Worm (Caenorhabditis elegans) whole organism, young adult: Measurements from ENCODE around the gene atg-10.
A peak's percentile ranks its signal among the peaks of the same experiment; 100 is the strongest.

Experiments
- B0019.2 ChIP-seq: fragments of 200-800 bp; sonication (Bioruptor generic); conservative IDR thresholded peaks from 2 replicates; pipeline ENCODE4 v1.3.6; 2022; ENCODE audit warnings: missing genetic modification reagents, missing genetic modification characterization, missing compliant biosample characterization
- C17E4.6 ChIP-seq: fragments of 200-800 bp; sonication (Bioruptor generic); IDR thresholded peaks from 2 replicates; pipeline ENCODE4 v1.3.6; 2022; ENCODE audit warnings: missing genetic modification reagents, missing genetic modification characterization, missing compliant biosample characterization
- D2030.7 ChIP-seq: fragments of 200-800 bp; sonication (Bioruptor generic); IDR thresholded peaks from 2 replicates; pipeline ENCODE4 v1.3.6; 2022; ENCODE audit warnings: missing genetic modification reagents, missing genetic modification characterization, missing compliant biosample characterization
- F33H1.4 ChIP-seq: fragments of 200-800 bp; sonication (Bioruptor generic); IDR thresholded peaks from 2 replicates; pipeline ENCODE4 v1.3.6; 2022; ENCODE audit warnings: missing genetic modification reagents, missing genetic modification characterization, missing compliant biosample characterization
- F57A8.1 ChIP-seq: fragments of 200-800 bp; sonication (Bioruptor generic); optimal IDR thresholded peaks from 2 replicates; lab custom pipeline; 2018; ENCODE audit warnings: mild to moderate bottlenecking, missing genetic modification characterization, moderate library complexity, missing compliant biosample characterization
- akir-1 ChIP-seq: fragments of 200-800 bp; sonication (Bioruptor generic); optimal IDR thresholded peaks from 2 replicates; lab custom pipeline; 2018; ENCODE audit warnings: mild to moderate bottlenecking, missing genetic modification characterization, moderate library complexity, missing compliant biosample characterization
- ama-1 ChIP-seq, 3 experiments: fragments of 150-350 bp in 1 of 3; sonication (generic microtip) in 2 of 3; optimal IDR thresholded peaks; 2 replicates each; lab custom pipeline; 2014 to 2018; ENCODE audit warnings: missing biosample characterization in 2 of 3, missing genetic modification characterization in 2 of 3, missing genetic modification reagents in 2 of 3
- aptf-2 ChIP-seq: fragments of 200-800 bp; sonication (Bioruptor generic); conservative IDR thresholded peaks from 2 replicates; pipeline ENCODE4 v1.3.6; 2022; ENCODE audit warnings: missing genetic modification reagents, missing genetic modification characterization, missing compliant biosample characterization
- atf-7 ChIP-seq: sonication (generic microtip); optimal IDR thresholded peaks from 2 replicates; lab custom pipeline; 2017; ENCODE audit warnings: mild to moderate bottlenecking, missing genetic modification characterization, missing compliant biosample characterization
- athp-1 ChIP-seq: sonication (generic microtip); optimal IDR thresholded peaks from 2 replicates; lab custom pipeline; 2017; ENCODE audit warnings: mild to moderate bottlenecking, missing genetic modification characterization, missing compliant biosample characterization
- bed-2 ChIP-seq: fragments of 200-800 bp; sonication (Bioruptor generic); IDR thresholded peaks from 2 replicates; pipeline ENCODE4 v1.3.6; 2022; ENCODE audit warnings: missing genetic modification reagents, missing genetic modification characterization, missing compliant biosample characterization
- ccch-3 ChIP-seq: fragments of 200-800 bp; sonication (Bioruptor generic); optimal IDR thresholded peaks from 2 replicates; lab custom pipeline; 2018; ENCODE audit warnings: mild to moderate bottlenecking, missing genetic modification characterization, missing compliant biosample characterization
- ceh-100 ChIP-seq: fragments of 200-800 bp; sonication (Bioruptor generic); IDR thresholded peaks from 2 replicates; pipeline ENCODE4 v1.3.6; 2022; ENCODE audit warnings: missing genetic modification reagents, missing genetic modification characterization, missing compliant biosample characterization
- ceh-40 ChIP-seq: fragments of 200-800 bp; sonication (Bioruptor generic); IDR thresholded peaks from 2 replicates; pipeline ENCODE4 v1.3.6; 2022; ENCODE audit warnings: missing genetic modification characterization, missing compliant biosample characterization
- ceh-79 ChIP-seq: sonication (generic microtip); optimal IDR thresholded peaks from 2 replicates; lab custom pipeline; 2017; ENCODE audit warnings: mild to moderate bottlenecking, missing genetic modification characterization, missing compliant biosample characterization
- die-1 ChIP-seq: sonication (generic microtip); optimal IDR thresholded peaks from 2 replicates; lab custom pipeline; 2016; ENCODE audit warnings: missing genotype, mild to moderate bottlenecking, missing genetic modification characterization, missing compliant biosample characterization
- dpl-1 ChIP-seq: fragments of 150-350 bp; optimal IDR thresholded peaks from 2 replicates; lab custom pipeline; 2014; ENCODE audit warnings: missing biosample characterization, missing genetic modification reagents, missing genetic modification characterization
- efl-1 ChIP-seq: fragments of 150-350 bp; optimal IDR thresholded peaks from 2 replicates; lab custom pipeline; 2014; ENCODE audit warnings: missing biosample characterization, missing genetic modification reagents, missing genetic modification characterization
- egl-18 ChIP-seq: fragments of 200-800 bp; sonication (Bioruptor generic); IDR thresholded peaks from 2 replicates; pipeline ENCODE4 v1.3.6; 2022; ENCODE audit warnings: missing genetic modification reagents, missing genetic modification characterization, missing compliant biosample characterization
- ekl-4 ChIP-seq: fragments of 200-800 bp; sonication (Bioruptor generic); IDR thresholded peaks from 2 replicates; pipeline ENCODE4 v1.3.6; 2022; ENCODE audit warnings: missing genetic modification reagents, missing genetic modification characterization, missing compliant biosample characterization
- him-1 ChIP-seq: sonication (generic microtip); optimal IDR thresholded peaks from 2 replicates; lab custom pipeline; 2016; ENCODE audit warnings: missing genotype, missing genetic modification reagents, missing genetic modification characterization, missing compliant biosample characterization
- hlh-26 ChIP-seq: fragments of 200-800 bp; sonication (Bioruptor generic); conservative IDR thresholded peaks from 2 replicates; pipeline ENCODE4 v1.3.6; 2022; ENCODE audit warnings: missing genetic modification reagents, missing genetic modification characterization, missing compliant biosample characterization
- lag-1 ChIP-seq: fragments of 200-800 bp; sonication (Bioruptor generic); IDR thresholded peaks from 2 replicates; pipeline ENCODE4 v1.3.6; 2022; ENCODE audit warnings: missing genetic modification reagents, missing genetic modification characterization, missing compliant biosample characterization
- let-526 ChIP-seq: fragments of 200-800 bp; sonication (Bioruptor generic); IDR thresholded peaks from 2 replicates; pipeline ENCODE4 v1.3.6; 2022; ENCODE audit warnings: missing genetic modification reagents, missing genetic modification characterization, missing compliant biosample characterization
- lin-40 ChIP-seq: sonication (generic microtip); optimal IDR thresholded peaks from 2 replicates; lab custom pipeline; 2016; ENCODE audit warnings: missing genetic modification characterization, mild to moderate bottlenecking, missing compliant biosample characterization, missing genotype, missing genetic modification reagents
- mes-4 ChIP-seq: sonication (generic microtip); optimal IDR thresholded peaks from 2 replicates; lab custom pipeline; 2016; ENCODE audit warnings: missing genotype, missing genetic modification characterization, missing compliant biosample characterization
- nfya-1 ChIP-seq: sonication (generic microtip); optimal IDR thresholded peaks from 2 replicates; lab custom pipeline; 2017; ENCODE audit warnings: antibody characterized with exemption, missing compliant biosample characterization, missing genetic modification characterization, borderline replicate concordance; ENCODE audit not compliant: insufficient read depth
- nfyb-1 ChIP-seq: fragments of 200-800 bp; sonication (Bioruptor generic); IDR thresholded peaks from 2 replicates; pipeline ENCODE4 v1.3.6; 2022; ENCODE audit warnings: missing genetic modification reagents, missing genetic modification characterization, missing compliant biosample characterization
- nhr-80 ChIP-seq: sonication (generic microtip); optimal IDR thresholded peaks from 2 replicates; lab custom pipeline; 2016; ENCODE audit warnings: missing genetic modification characterization, missing compliant biosample characterization
- nhr-90 ChIP-seq: sonication (generic microtip); optimal IDR thresholded peaks from 2 replicates; lab custom pipeline; 2016; ENCODE audit warnings: missing genotype, mild to moderate bottlenecking, missing genetic modification characterization, missing compliant biosample characterization
- rcor-1 ChIP-seq: fragments of 200-800 bp; sonication (Bioruptor generic); IDR thresholded peaks from 2 replicates; pipeline ENCODE4 v1.3.6; 2022; ENCODE audit warnings: missing genetic modification reagents, missing genetic modification characterization, missing compliant biosample characterization
- repo-1 ChIP-seq: sonication (generic microtip); optimal IDR thresholded peaks from 2 replicates; lab custom pipeline; 2017; ENCODE audit warnings: mild to moderate bottlenecking, missing genetic modification characterization, missing compliant biosample characterization
- rpc-1 ChIP-seq, 2 experiments: fragments of 150-350 bp in 1 of 2; sonication (generic microtip) in 1 of 2; optimal IDR thresholded peaks; 2 replicates each; lab custom pipeline; 2014 to 2018; ENCODE audit warnings: missing biosample characterization in 1 of 2, missing genetic modification characterization in 1 of 2, missing genetic modification reagents in 1 of 2, missing genotype in 1 of 2
- sdz-38 ChIP-seq: sonication (generic microtip); optimal IDR thresholded peaks from 2 replicates; lab custom pipeline; 2016; ENCODE audit warnings: missing genotype, missing genetic modification characterization, missing compliant biosample characterization
- snpc-3.4 ChIP-seq: sonication (generic microtip); optimal IDR thresholded peaks from 2 replicates; lab custom pipeline; 2017; ENCODE audit warnings: missing genetic modification characterization, mild to moderate bottlenecking, missing compliant biosample characterization, antibody characterized with exemption, moderate library complexity, missing genotype, missing genetic modification reagents
- snpc-4 ChIP-seq, 5 experiments: fragments of 150-350 bp in 1 of 5; sonication (generic microtip) in 4 of 5; optimal IDR thresholded peaks; 2 replicates each; lab custom pipeline; 2014 to 2018; ENCODE audit warnings: missing genetic modification characterization in 5 of 5, missing biosample characterization in 3 of 5, antibody characterized with exemption in 2 of 5, mild to moderate bottlenecking in 2 of 5, missing compliant biosample characterization in 2 of 5, missing genotype in 2 of 5, moderate library complexity in 2 of 5, missing genetic modification reagents in 1 of 5
- somi-1 ChIP-seq: fragments of 200-800 bp; sonication (Bioruptor generic); optimal IDR thresholded peaks from 2 replicates; lab custom pipeline; 2018; ENCODE audit warnings: mild to moderate bottlenecking, missing genetic modification characterization, missing compliant biosample characterization
- unc-130 ChIP-seq: sonication (generic microtip); optimal IDR thresholded peaks from 2 replicates; lab custom pipeline; 2016; ENCODE audit warnings: missing genetic modification reagents, missing genetic modification characterization, missing compliant biosample characterization
- unc-62 ChIP-seq: fragments of 150-350 bp; optimal IDR thresholded peaks from 2 replicates; lab custom pipeline; 2014; ENCODE audit warnings: missing biosample characterization, missing genetic modification reagents, missing genetic modification characterization
- zim-3 ChIP-seq: sonication (generic microtip); optimal IDR thresholded peaks from 2 replicates; lab custom pipeline; 2017; ENCODE audit warnings: mild to moderate bottlenecking, missing genetic modification characterization, moderate library complexity, missing compliant biosample characterization
- ztf-3 ChIP-seq: fragments of 200-800 bp; sonication (Bioruptor generic); optimal IDR thresholded peaks from 2 replicates; lab custom pipeline; 2018; ENCODE audit warnings: mild to moderate bottlenecking, missing genetic modification characterization, missing compliant biosample characterization

atg-10 gene

DNA sequence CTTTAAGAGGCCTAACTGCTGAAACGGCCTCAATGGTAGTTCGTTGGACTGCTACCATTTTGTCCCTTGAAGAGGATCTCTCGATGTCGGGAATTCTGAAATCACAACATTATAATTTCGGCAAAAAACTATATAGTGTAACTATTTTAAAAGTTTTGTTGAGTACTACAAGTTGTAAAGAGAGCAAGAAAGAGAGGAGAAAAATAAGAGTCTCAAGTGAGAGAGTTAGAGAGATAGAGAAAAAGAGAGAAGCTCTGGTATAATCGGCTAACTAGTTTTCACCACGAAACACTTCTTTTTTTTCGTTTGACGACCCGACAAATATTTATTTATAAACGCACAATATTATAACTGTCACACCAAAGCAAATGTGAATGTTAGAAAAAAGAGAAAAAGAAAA is 21.3 kb upstream of the atg-10 start, which contains the start of gene vab-9:
vab-9 (minus strand) TSS at position 101 of the 400 bp plus-strand sequence.
- TF ChIP-seq D2030.7, result no peak
- TF ChIP-seq unc-130, result no peak
- TF ChIP-seq F57A8.1 (GFP tag; lab: Kevin White, UChicago), result no peak
- no peak for TF ChIP-seq nfya-1
- TF ChIP-seq unc-62, result no peak
- TF ChIP-seq bed-2 (GFP tag; lab: Robert Waterston, UW), result no peak
- no peak for TF ChIP-seq athp-1 (tag; lab: Kevin White, UChicago)
- TF ChIP-seq lag-1 (GFP tag; lab: Robert Waterston, UW), result no peak
- no peak for TF ChIP-seq mes-4
- no peak for TF ChIP-seq atf-7
- TF ChIP-seq sdz-38, result no peak
- no peak for TF ChIP-seq lin-40
- no peak for TF ChIP-seq nfyb-1 (GFP tag; lab: Robert Waterston, UW)
- no peak for TF ChIP-seq B0019.2 (GFP tag; lab: Robert Waterston, UW)
- no peak for TF ChIP-seq akir-1 (GFP tag; lab: Kevin White, UChicago)
- TF ChIP-seq die-1 (tag; lab: Kevin White, UChicago), result no peak
- TF ChIP-seq aptf-2 (GFP tag; lab: Robert Waterston, UW), result no peak
- TF ChIP-seq F33H1.4 (GFP tag; lab: Robert Waterston, UW), result no peak
- no peak for TF ChIP-seq let-526 (GFP tag; lab: Robert Waterston, UW)
- TF ChIP-seq ccch-3 (GFP tag; lab: Kevin White, UChicago), result no peak
- TF ChIP-seq, all 124 proteins: peak for 0

DNA sequence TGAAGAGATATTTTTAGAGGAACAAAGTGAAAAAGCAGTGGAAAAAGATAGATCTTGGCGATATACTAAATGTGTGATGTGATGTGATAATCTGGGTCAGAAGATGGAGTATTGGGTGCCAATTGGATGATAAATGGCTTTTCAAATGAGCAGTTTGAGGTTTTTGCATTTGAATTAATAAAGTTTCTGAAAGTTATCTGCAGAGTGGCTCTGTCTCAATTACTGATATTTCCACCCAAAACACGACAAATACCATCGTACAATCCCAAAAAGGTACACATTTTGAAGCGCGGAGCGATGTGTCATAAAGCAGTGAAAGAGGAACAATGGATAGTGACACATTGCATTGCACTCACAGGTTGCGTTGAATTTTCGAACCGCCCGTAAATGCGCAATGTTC is 19.4 kb upstream of the atg-10 start:
- TF ChIP-seq ceh-40 (no peak), egl-18 (GFP tag; lab: Robert Waterston, UW) (no peak), rpc-1 (optimal IDR thresholded peaks at IDR 0.05; lab: Kevin White, UChicago) (no peak), rpc-1 (tag; optimal IDR thresholded peaks at IDR 0.05; lab: Kevin White, UChicago) (no peak), efl-1 (GFP tag; lab: Kevin White, UChicago) (no peak), rcor-1 (GFP tag; lab: Robert Waterston, UW) (no peak), somi-1 (no peak), repo-1 (no peak), zim-3 (tag; lab: Kevin White, UChicago) (no peak), nhr-90 (tag; lab: Kevin White, UChicago) (no peak), him-1 (no peak), snpc-3.4 (tag; lab: Kevin White, UChicago) (no peak), ceh-100 (GFP tag; lab: Robert Waterston, UW) (no peak), snpc-4 (GFP tag; optimal IDR thresholded peaks at IDR 0.05; lab: Kevin White, UChicago) (no peak), snpc-4 (tag; optimal IDR thresholded peaks at IDR 0.05; lab: Kevin White, UChicago) (no peak), ekl-4 (no peak)
- TF ChIP-seq, all 124 proteins: peak for 0

DNA sequence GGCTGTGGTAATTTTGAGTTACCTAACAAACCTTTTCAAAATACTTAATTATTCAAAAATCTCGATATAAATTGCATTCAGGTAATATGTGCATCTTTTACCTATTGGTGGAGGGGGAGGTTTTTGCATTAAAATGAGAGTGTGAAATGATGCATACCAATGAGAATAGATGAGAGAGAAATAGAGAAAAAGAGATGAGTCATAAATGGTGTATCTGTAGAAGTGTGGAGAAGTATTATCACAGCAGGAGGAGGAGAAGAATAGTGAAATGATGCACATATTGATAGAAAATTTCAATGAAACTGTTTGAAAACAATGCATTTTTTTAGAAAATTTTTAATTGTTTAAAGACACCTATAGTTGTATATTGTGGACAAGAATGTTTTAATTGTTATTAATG is 18.4 kb upstream of the atg-10 start:
- TF ChIP-seq ztf-3 (GFP tag; lab: Kevin White, UChicago) (no peak), C17E4.6 (GFP tag; lab: Robert Waterston, UW) (no peak), nhr-80 (tag; lab: Kevin White, UChicago) (peak; percentile 13), dpl-1 (GFP tag; lab: Kevin White, UChicago) (no peak), ceh-79 (no peak), ama-1 (optimal IDR thresholded peaks at IDR 0.05; lab: Kevin White, UChicago) (no peak), ama-1 (GFP tag; optimal IDR thresholded peaks at IDR 0.05; lab: Kevin White, UChicago) (no peak), hlh-26 (no peak)
- TF ChIP-seq, all 124 proteins: peak for 1
